Worm (Caenorhabditis elegans) whole organism, L4 larva: ENCODE results near the gene gpr-1.

Source experiments
- D1046.2 ChIP-seq: fragments of 200-800 bp; sonication (Bioruptor generic); IDR thresholded peaks from 2 replicates; pipeline ENCODE4 v1.3.6; 2022; ENCODE audit warnings: missing genetic modification characterization, missing compliant biosample characterization
- F10B5.3 ChIP-seq: sonication (generic microtip); optimal IDR thresholded peaks from 2 replicates; lab custom pipeline; 2016; ENCODE audit warnings: mild to moderate bottlenecking, missing genetic modification characterization, missing compliant biosample characterization
- F26F4.8 ChIP-seq: fragments of 200-800 bp; sonication (Bioruptor generic); conservative IDR thresholded peaks from 2 replicates; pipeline ENCODE4 v1.3.6; 2022; ENCODE audit warnings: missing genetic modification characterization, missing compliant biosample characterization
- F37D6.2 ChIP-seq: sonication (generic microtip); optimal IDR thresholded peaks from 2 replicates; lab custom pipeline; 2016; ENCODE audit warnings: mild to moderate bottlenecking, missing genetic modification characterization, missing compliant biosample characterization
- F49E8.2 ChIP-seq: sonication (generic microtip); optimal IDR thresholded peaks from 2 replicates; lab custom pipeline; 2016; ENCODE audit warnings: missing compliant biosample characterization, mild to moderate bottlenecking, missing genetic modification characterization, borderline replicate concordance
- T26A8.4 ChIP-seq: fragments of 200-800 bp; sonication (Bioruptor generic); IDR thresholded peaks from 2 replicates; pipeline ENCODE4 v1.3.6; 2022; ENCODE audit warnings: missing genetic modification characterization, missing compliant biosample characterization
- ZK337.2 ChIP-seq: fragments of 200-800 bp; sonication (Bioruptor generic); IDR thresholded peaks from 2 replicates; pipeline ENCODE4 v1.3.6; 2022; ENCODE audit warnings: missing genetic modification reagents, missing genetic modification characterization, missing compliant biosample characterization
- aly-2 ChIP-seq: sonication (generic microtip); optimal IDR thresholded peaks from 2 replicates; lab custom pipeline; 2018; ENCODE audit warnings: missing biosample characterization, missing genetic modification characterization
- ama-1 ChIP-seq: fragments of 150-350 bp; optimal IDR thresholded peaks from 2 replicates; lab custom pipeline; 2014; ENCODE audit warnings: inconsistent platforms, mixed read lengths
- attf-4 ChIP-seq: sonication (generic microtip); optimal IDR thresholded peaks from 3 replicates; lab custom pipeline; 2017; ENCODE audit warnings: missing biosample characterization, missing genetic modification characterization
- ceh-20 ChIP-seq: fragments of 200-800 bp; sonication (Bioruptor generic); IDR thresholded peaks from 2 replicates; pipeline ENCODE4 v1.3.6; 2022; ENCODE audit warnings: missing genetic modification reagents, missing genetic modification characterization, missing compliant biosample characterization
- ces-1 ChIP-seq: fragments of 150-350 bp; sonication (generic microtip); optimal IDR thresholded peaks from 4 replicates; lab custom pipeline; 2014; ENCODE audit warnings: missing biosample characterization, missing genetic modification reagents, missing genetic modification characterization
- cey-2 ChIP-seq: sonication (generic microtip); optimal IDR thresholded peaks from 3 replicates; lab custom pipeline; 2017; ENCODE audit warnings: missing genetic modification characterization, mild to moderate bottlenecking, missing compliant biosample characterization, antibody characterized with exemption, borderline replicate concordance; ENCODE audit not compliant: insufficient read depth
- ctbp-1 ChIP-seq: fragments of 200-800 bp; sonication (Bioruptor generic); IDR thresholded peaks from 2 replicates; pipeline ENCODE4 v1.3.6; 2022; ENCODE audit warnings: missing genetic modification reagents, missing genetic modification characterization, missing compliant biosample characterization
- daf-12 ChIP-seq: fragments of 150-350 bp; optimal IDR thresholded peaks from 2 replicates; lab custom pipeline; 2014; ENCODE audit warnings: missing biosample characterization, missing genetic modification reagents, missing genetic modification characterization
- daf-16 ChIP-seq, 3 experiments: sonication (generic microtip); optimal IDR thresholded peaks; 2 replicates each; lab custom pipeline; 2016 to 2017; ENCODE audit warnings: missing genetic modification characterization in 3 of 3, missing genetic modification reagents in 3 of 3, mild to moderate bottlenecking in 2 of 3, missing compliant biosample characterization in 2 of 3, missing biosample characterization in 1 of 3, moderate library complexity in 1 of 3
- daf-19 ChIP-seq: fragments of 200-800 bp; sonication (Bioruptor generic); conservative IDR thresholded peaks from 2 replicates; pipeline ENCODE4 v1.3.6; 2022; ENCODE audit warnings: missing genetic modification characterization, missing compliant biosample characterization
- dmd-6 ChIP-seq: fragments of 200-800 bp; sonication (Bioruptor generic); IDR thresholded peaks from 2 replicates; pipeline ENCODE4 v1.3.6; 2022; ENCODE audit warnings: missing genetic modification reagents, missing genetic modification characterization, missing compliant biosample characterization
- dmd-8 ChIP-seq: fragments of 200-800 bp; sonication (Bioruptor generic); IDR thresholded peaks from 2 replicates; pipeline ENCODE4 v1.3.6; 2022; ENCODE audit warnings: missing genetic modification characterization, missing compliant biosample characterization
- egl-43 ChIP-seq: fragments of 200-800 bp; sonication (Bioruptor generic); IDR thresholded peaks from 2 replicates; pipeline ENCODE4 v1.3.6; 2022; ENCODE audit warnings: missing genetic modification reagents, missing genetic modification characterization, missing compliant biosample characterization
- fos-1 ChIP-seq: fragments of 150-350 bp; optimal IDR thresholded peaks from 2 replicates; lab custom pipeline; 2014; ENCODE audit warnings: missing biosample characterization, missing genetic modification characterization
- hlh-11 ChIP-seq: fragments of 200-800 bp; sonication (Bioruptor generic); optimal IDR thresholded peaks from 2 replicates; lab custom pipeline; 2018; ENCODE audit warnings: mild to moderate bottlenecking, missing genetic modification characterization, missing compliant biosample characterization
- jun-1 ChIP-seq: fragments of 150-350 bp; optimal IDR thresholded peaks from 2 replicates; lab custom pipeline; 2014; ENCODE audit warnings: missing biosample characterization, missing genetic modification reagents, missing genetic modification characterization
- lin-29 ChIP-seq: fragments of 200-800 bp; sonication (Bioruptor generic); IDR thresholded peaks from 2 replicates; pipeline ENCODE4 v1.3.6; 2022; ENCODE audit warnings: missing genetic modification reagents, missing genetic modification characterization, missing compliant biosample characterization
- lin-38 ChIP-seq: fragments of 200-800 bp; sonication (Bioruptor generic); IDR thresholded peaks from 2 replicates; pipeline ENCODE4 v1.3.6; 2022; ENCODE audit warnings: missing genetic modification reagents, missing genetic modification characterization, missing compliant biosample characterization
- lsy-2 ChIP-seq, 2 experiments: fragments of 150-350 bp in 1 of 2; sonication (generic microtip) in 1 of 2; optimal IDR thresholded peaks; 2 replicates each; lab custom pipeline; 2014 to 2017; ENCODE audit warnings: missing biosample characterization in 2 of 2, missing genetic modification characterization in 2 of 2
- mdl-1 ChIP-seq, 2 experiments: fragments of 150-350 bp in 1 of 2; sonication (generic microtip) in 1 of 2; optimal IDR thresholded peaks; 2 replicates each; lab custom pipeline; 2014 to 2017; ENCODE audit warnings: missing biosample characterization in 2 of 2, missing genetic modification characterization in 2 of 2
- mdt-29 ChIP-seq: fragments of 200-800 bp; sonication (Bioruptor generic); IDR thresholded peaks from 2 replicates; pipeline ENCODE4 v1.3.6; 2022; ENCODE audit warnings: missing genetic modification reagents, missing genetic modification characterization, missing compliant biosample characterization
- mxl-2 ChIP-seq: fragments of 200-800 bp; sonication (Bioruptor generic); conservative IDR thresholded peaks from 2 replicates; pipeline ENCODE4 v1.3.6; 2022; ENCODE audit warnings: missing genetic modification reagents, missing genetic modification characterization, missing compliant biosample characterization
- mxl-3 ChIP-seq: fragments of 200-800 bp; sonication (Bioruptor generic); optimal IDR thresholded peaks from 2 replicates; lab custom pipeline; 2018; ENCODE audit warnings: mild to moderate bottlenecking, missing genetic modification characterization, missing compliant biosample characterization
- nhr-10 ChIP-seq: fragments of 150-350 bp; optimal IDR thresholded peaks from 2 replicates; lab custom pipeline; 2014; ENCODE audit warnings: missing biosample characterization, missing genetic modification characterization
- nhr-102 ChIP-seq: sonication (generic microtip); optimal IDR thresholded peaks from 2 replicates; lab custom pipeline; 2016; ENCODE audit warnings: mild to moderate bottlenecking, missing genetic modification characterization, moderate library complexity, missing compliant biosample characterization
- nhr-237 ChIP-seq: sonication (generic microtip); optimal IDR thresholded peaks from 2 replicates; lab custom pipeline; 2017; ENCODE audit warnings: missing biosample characterization, missing genetic modification characterization
- nhr-25 ChIP-seq: sonication (generic microtip); optimal IDR thresholded peaks from 2 replicates; lab custom pipeline; 2017; ENCODE audit warnings: missing genetic modification characterization, mild to moderate bottlenecking, missing compliant biosample characterization, antibody characterized with exemption, moderate library complexity, borderline replicate concordance; ENCODE audit not compliant: insufficient read depth
- nhr-48 ChIP-seq: sonication (generic microtip); optimal IDR thresholded peaks from 2 replicates; lab custom pipeline; 2016; ENCODE audit warnings: mild to moderate bottlenecking, missing genetic modification characterization, missing compliant biosample characterization
- nhr-76 ChIP-seq: fragments of 150-350 bp; optimal IDR thresholded peaks from 2 replicates; lab custom pipeline; 2014; ENCODE audit warnings: missing biosample characterization, missing genetic modification characterization
- nhr-77 ChIP-seq: fragments of 150-350 bp; optimal IDR thresholded peaks from 2 replicates; lab custom pipeline; 2014; ENCODE audit warnings: missing biosample characterization, missing genetic modification characterization
- php-3 ChIP-seq: fragments of 200-800 bp; sonication (Bioruptor generic); IDR thresholded peaks from 2 replicates; pipeline ENCODE4 v1.3.6; 2022; ENCODE audit warnings: missing genetic modification reagents, missing genetic modification characterization, missing compliant biosample characterization
- saeg-2 ChIP-seq: fragments of 200-800 bp; sonication (Bioruptor generic); IDR thresholded peaks from 2 replicates; pipeline ENCODE4 v1.3.6; 2022; ENCODE audit warnings: missing genetic modification reagents, missing genetic modification characterization, missing compliant biosample characterization
- snpc-1.2 ChIP-seq: fragments of 200-800 bp; sonication (Bioruptor generic); IDR thresholded peaks from 2 replicates; pipeline ENCODE4 v1.3.6; 2022; ENCODE audit warnings: missing genetic modification reagents, missing genetic modification characterization, missing compliant biosample characterization
- spr-1 ChIP-seq: sonication (generic microtip); optimal IDR thresholded peaks from 2 replicates; lab custom pipeline; 2016; ENCODE audit warnings: mild to moderate bottlenecking, missing genetic modification characterization, missing compliant biosample characterization
- spr-3 ChIP-seq: fragments of 200-800 bp; sonication (Bioruptor generic); optimal IDR thresholded peaks from 2 replicates; lab custom pipeline; 2018; ENCODE audit warnings: mild to moderate bottlenecking, missing genetic modification characterization, missing compliant biosample characterization
- tra-1 ChIP-seq: fragments of 200-800 bp; sonication (Bioruptor generic); IDR thresholded peaks from 2 replicates; pipeline ENCODE4 v1.3.6; 2022; ENCODE audit warnings: missing genetic modification reagents, missing genetic modification characterization, missing compliant biosample characterization
- unc-39 ChIP-seq: sonication (generic microtip); optimal IDR thresholded peaks from 2 replicates; lab custom pipeline; 2017; ENCODE audit warnings: missing biosample characterization, missing genetic modification characterization
- unc-62 ChIP-seq, 3 experiments: fragments of 150-350 bp in 1 of 3; sonication (generic microtip); optimal IDR thresholded peaks in 2 of 3; peaks in 1 of 3; 1 replicate in 1 of 3; 2 replicates in 2 of 3; lab custom pipeline; 2014 to 2017; ENCODE audit warnings: missing biosample characterization in 3 of 3, missing genetic modification characterization in 3 of 3, missing genetic modification reagents in 3 of 3, missing genotype in 1 of 3
- zag-1 ChIP-seq: fragments of 150-350 bp; optimal IDR thresholded peaks from 2 replicates; lab custom pipeline; 2014; ENCODE audit warnings: missing biosample characterization, missing genetic modification characterization
- zfp-2 ChIP-seq: sonication (generic microtip); optimal IDR thresholded peaks from 2 replicates; lab custom pipeline; 2016; ENCODE audit warnings: mild to moderate bottlenecking, missing genetic modification characterization, missing compliant biosample characterization
- zip-11 ChIP-seq: fragments of 200-800 bp; sonication (Bioruptor generic); IDR thresholded peaks from 2 replicates; pipeline ENCODE4 v1.3.6; 2022; ENCODE audit warnings: missing genetic modification characterization, missing compliant biosample characterization
- zip-2 ChIP-seq: fragments of 150-350 bp; optimal IDR thresholded peaks from 2 replicates; lab custom pipeline; 2014; ENCODE audit warnings: missing biosample characterization, missing genetic modification characterization
- ztf-7 ChIP-seq: fragments of 150-350 bp; optimal IDR thresholded peaks from 2 replicates; lab custom pipeline; 2014; ENCODE audit warnings: missing biosample characterization, missing genetic modification characterization

The gpr-1 gene

ce11 chrIII:8653457-8653856 lies 24.7 kb downstream of the gpr-1 start (continued):
- TF ChIP-seq F10B5.3 (tag; lab: Kevin White, UChicago) (no peak), zip-2 (tag; lab: Kevin White, UChicago) (no peak), zip-11 (GFP tag; lab: Robert Waterston, UW) (no peak), lin-38 (GFP tag; lab: Robert Waterston, UW) (peak; percentile 44), jun-1 (no peak), ctbp-1 (no peak), zfp-2 (tag; lab: Kevin White, UChicago) (no peak), ceh-20 (GFP tag; lab: Robert Waterston, UW) (no peak), F37D6.2 (tag; lab: Kevin White, UChicago) (no peak), cey-2 (no peak), lin-29 (GFP tag; lab: Robert Waterston, UW) (no peak), mdt-29 (GFP tag; lab: Robert Waterston, UW) (peak; percentile 21; the same call in 1 of the 2 replicates), nhr-25 (no peak), tra-1 (0 out of 2 replicates have a peak, but pooled peaks have one; percentile 31), F26F4.8 (GFP tag; lab: Robert Waterston, UW) (0 out of 2 replicates have a peak, but pooled peaks have one; percentile 36), unc-39 (tag; lab: Kevin White, UChicago) (no peak), lsy-2 (tag; optimal IDR thresholded peaks at IDR 0.05; lab: Kevin White, UChicago) (no peak), ztf-7 (tag; lab: Kevin White, UChicago) (no peak), egl-43 (no peak), fos-1 (tag; lab: Kevin White, UChicago) (no peak), nhr-102 (no peak)
- TF ChIP-seq, all 104 proteins: peak for 12

DNA sequence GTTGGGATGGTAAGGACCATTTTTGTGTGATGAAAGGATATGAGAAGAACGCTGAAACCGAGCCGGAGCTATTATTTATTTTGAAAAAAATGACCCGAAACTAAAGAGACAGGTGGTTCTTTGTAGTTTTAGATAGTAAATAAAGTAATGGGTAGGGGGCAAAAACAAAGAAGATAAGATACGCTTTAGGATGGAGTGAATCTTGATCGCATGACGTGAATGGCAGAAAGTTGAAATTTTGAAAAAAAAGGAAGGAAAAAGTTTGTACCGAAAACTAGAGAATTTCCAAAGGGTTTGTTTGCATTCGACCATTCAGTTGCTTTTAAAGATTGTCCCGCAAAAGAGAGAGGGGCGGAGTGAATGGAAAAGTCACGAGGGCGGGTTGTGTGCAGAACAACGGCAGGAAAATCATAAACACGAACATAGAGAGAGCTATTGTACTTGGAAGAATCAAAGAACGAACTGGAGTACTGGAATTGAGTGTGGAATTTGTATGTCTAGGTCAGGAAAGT lies 25.2 kb downstream of the gpr-1 start, which contains the start of gene F22B7.9:
Gene F22B7.9, minus strand, starts transcription at position 51 of the 512 bp plus-strand sequence.
- TF ChIP-seq snpc-1.2 (GFP tag; lab: Robert Waterston, UW): no peak
- TF ChIP-seq nhr-48 (tag; lab: Kevin White, UChicago): peak; percentile 6
- no peak for TF ChIP-seq aly-2 (tag; lab: Kevin White, UChicago)
- TF ChIP-seq unc-62 (GFP tag; optimal IDR thresholded peaks at IDR 0.05 in 1 of 2; lab: Kevin White, UChicago): no peak
- no peak for TF ChIP-seq unc-62 (tag; optimal IDR thresholded peaks at IDR 0.05; lab: Kevin White, UChicago)
- no peak for TF ChIP-seq daf-19 (GFP tag; lab: Robert Waterston, UW)
- peak in 1 of 2 experiments; percentile 39 for TF ChIP-seq mdl-1 (tag; optimal IDR thresholded peaks at IDR 0.05; lab: Kevin White, UChicago)
- no peak for TF ChIP-seq nhr-77
- TF ChIP-seq mxl-3 (GFP tag; lab: Kevin White, UChicago): no peak
- TF ChIP-seq spr-1: peak; percentile 2
- no peak for TF ChIP-seq saeg-2 (GFP tag; lab: Robert Waterston, UW)
- no peak for TF ChIP-seq zag-1 (tag; lab: Kevin White, UChicago)
- no peak for TF ChIP-seq ces-1
- TF ChIP-seq dmd-8 (GFP tag; lab: Robert Waterston, UW): no peak
- no peak for TF ChIP-seq daf-16 (GFP tag; optimal IDR thresholded peaks at IDR 0.05; lab: Kevin White, UChicago)
- peak; percentile 67 for TF ChIP-seq daf-16 (tag; optimal IDR thresholded peaks at IDR 0.05; lab: Kevin White, UChicago)
- no peak for TF ChIP-seq attf-4 (tag; lab: Kevin White, UChicago)
- no peak for TF ChIP-seq daf-12 (tag; lab: Kevin White, UChicago)
- no peak for TF ChIP-seq ZK337.2 (GFP tag; lab: Robert Waterston, UW)
- no peak for TF ChIP-seq nhr-10 (tag; lab: Kevin White, UChicago)
- TF ChIP-seq T26A8.4: no peak
- no peak for TF ChIP-seq D1046.2
- no peak for TF ChIP-seq F37D6.2 (tag; lab: Kevin White, UChicago)
- TF ChIP-seq ama-1 (lab: Kevin White, UChicago): no peak
- TF ChIP-seq F10B5.3 (tag; lab: Kevin White, UChicago): no peak
- no peak for TF ChIP-seq spr-3 (GFP tag; lab: Kevin White, UChicago)
- TF ChIP-seq dmd-6 (GFP tag; lab: Robert Waterston, UW): peak; percentile 27; the same call in 1 of the 2 replicates
- TF ChIP-seq mdt-29 (GFP tag; lab: Robert Waterston, UW): no peak
- TF ChIP-seq mxl-2: no peak
- no peak for TF ChIP-seq nhr-76 (tag; lab: Kevin White, UChicago)
- TF ChIP-seq hlh-11: peak; percentile 53
- no peak for TF ChIP-seq F49E8.2 (tag; lab: Kevin White, UChicago)
- TF ChIP-seq nhr-237 (tag; lab: Kevin White, UChicago): no peak
- no peak for TF ChIP-seq php-3
